Fruit fly (Drosophila melanogaster) whole organism, adult: ENCODE results near the gene Ube4A.

Experiments used
- CG11617 ChIP-seq: fragments of 200-800 bp; sonication (Bioruptor generic); optimal IDR thresholded peaks from 2 replicates; lab custom pipeline; 2017; ENCODE audit warnings: mild to moderate bottlenecking, missing biosample characterization, missing genetic modification reagents, missing genetic modification characterization
- CG12768 ChIP-seq: fragments of 200-800 bp; sonication (Bioruptor generic); optimal IDR thresholded peaks from 2 replicates; lab custom pipeline; 2017; ENCODE audit warnings: missing biosample characterization, missing genetic modification characterization, mild to moderate bottlenecking, moderate library complexity, missing genetic modification reagents
- CG14711 ChIP-seq: fragments of 200-800 bp; sonication (Bioruptor generic); optimal IDR thresholded peaks from 2 replicates; lab custom pipeline; 2018; ENCODE audit warnings: missing biosample characterization, mild to moderate bottlenecking, missing genetic modification characterization, moderate library complexity
- CG1620 ChIP-seq: fragments of 200-800 bp; sonication (Bioruptor generic); optimal IDR thresholded peaks from 2 replicates; lab custom pipeline; 2016; ENCODE audit warnings: missing biosample characterization, missing genetic modification characterization
- CG33017 ChIP-seq: fragments of 200-800 bp; sonication (Bioruptor generic); optimal IDR thresholded peaks from 2 replicates; lab custom pipeline; 2018; ENCODE audit warnings: missing biosample characterization, mild to moderate bottlenecking, missing genetic modification characterization, moderate library complexity
- CG5204 ChIP-seq: fragments of 200-800 bp; sonication (Bioruptor generic); optimal IDR thresholded peaks from 2 replicates; lab custom pipeline; 2016; ENCODE audit warnings: missing biosample characterization, missing genetic modification characterization
- CG7045 ChIP-seq: fragments of 200-800 bp; sonication (Bioruptor generic); optimal IDR thresholded peaks from 2 replicates; lab custom pipeline; 2017; ENCODE audit warnings: missing biosample characterization, mild to moderate bottlenecking, missing genetic modification characterization
- CG7101 ChIP-seq: fragments of 200-800 bp; sonication (Bioruptor generic); optimal IDR thresholded peaks from 2 replicates; lab custom pipeline; 2018; ENCODE audit warnings: missing biosample characterization, mild to moderate bottlenecking, missing genetic modification characterization, moderate library complexity
- Clk ChIP-seq: fragments of 200-800 bp; sonication (Bioruptor generic); optimal IDR thresholded peaks from 2 replicates; lab custom pipeline; 2017; ENCODE audit warnings: missing biosample characterization, missing genetic modification characterization
- Crg-1 ChIP-seq: fragments of 200-800 bp; sonication (Bioruptor generic); optimal IDR thresholded peaks from 2 replicates; lab custom pipeline; 2016; ENCODE audit warnings: missing biosample characterization, missing genetic modification characterization
- Hr96 ChIP-seq: fragments of 200-800 bp; sonication (Bioruptor generic); optimal IDR thresholded peaks from 2 replicates; lab custom pipeline; 2016; ENCODE audit warnings: missing biosample characterization, missing genetic modification characterization
- Mnt ChIP-seq: fragments of 200-800 bp; sonication (Bioruptor generic); optimal IDR thresholded peaks from 2 replicates; lab custom pipeline; 2016; ENCODE audit warnings: missing biosample characterization, mild to moderate bottlenecking, missing genetic modification characterization
- bab1 ChIP-seq: fragments of 200-800 bp; sonication (Bioruptor generic); optimal IDR thresholded peaks from 3 replicates; lab custom pipeline; 2019; ENCODE audit warnings: missing biosample characterization, mild to moderate bottlenecking, missing genetic modification characterization, moderate library complexity
- cic ChIP-seq: fragments of 200-800 bp; sonication (Bioruptor generic); optimal IDR thresholded peaks from 2 replicates; lab custom pipeline; 2017; ENCODE audit warnings: missing biosample characterization, mild to moderate bottlenecking, missing genetic modification characterization, moderate library complexity
- cnc ChIP-seq, 2 experiments: fragments of >200 bp; optimal IDR thresholded peaks; 2 replicates each; lab custom pipeline; 2017
- kay ChIP-seq: fragments of 200-800 bp; sonication (Bioruptor generic); peaks from one replicate; lab custom pipeline; 2016; ENCODE audit warnings: missing biosample characterization, missing genetic modification characterization, borderline replicate concordance
- ovo ChIP-seq: fragments of 200-800 bp; sonication (Bioruptor generic); optimal IDR thresholded peaks from 2 replicates; lab custom pipeline; 2016; ENCODE audit warnings: missing biosample characterization, missing genetic modification characterization
- pad ChIP-seq: fragments of 200-800 bp; sonication (Bioruptor generic); optimal IDR thresholded peaks from 3 replicates; lab custom pipeline; 2017; ENCODE audit warnings: missing biosample characterization, missing genetic modification characterization, mild to moderate bottlenecking, moderate library complexity, missing genetic modification reagents
- tj ChIP-seq: fragments of 200-800 bp; sonication (Bioruptor generic); optimal IDR thresholded peaks from 3 replicates; lab custom pipeline; 2017; ENCODE audit warnings: missing biosample characterization, mild to moderate bottlenecking, missing genetic modification characterization, moderate library complexity
- toe ChIP-seq: fragments of 200-800 bp; sonication (Bioruptor generic); optimal IDR thresholded peaks from 2 replicates; lab custom pipeline; 2016; ENCODE audit warnings: missing biosample characterization, missing genetic modification characterization

The Ube4A gene

DNA sequence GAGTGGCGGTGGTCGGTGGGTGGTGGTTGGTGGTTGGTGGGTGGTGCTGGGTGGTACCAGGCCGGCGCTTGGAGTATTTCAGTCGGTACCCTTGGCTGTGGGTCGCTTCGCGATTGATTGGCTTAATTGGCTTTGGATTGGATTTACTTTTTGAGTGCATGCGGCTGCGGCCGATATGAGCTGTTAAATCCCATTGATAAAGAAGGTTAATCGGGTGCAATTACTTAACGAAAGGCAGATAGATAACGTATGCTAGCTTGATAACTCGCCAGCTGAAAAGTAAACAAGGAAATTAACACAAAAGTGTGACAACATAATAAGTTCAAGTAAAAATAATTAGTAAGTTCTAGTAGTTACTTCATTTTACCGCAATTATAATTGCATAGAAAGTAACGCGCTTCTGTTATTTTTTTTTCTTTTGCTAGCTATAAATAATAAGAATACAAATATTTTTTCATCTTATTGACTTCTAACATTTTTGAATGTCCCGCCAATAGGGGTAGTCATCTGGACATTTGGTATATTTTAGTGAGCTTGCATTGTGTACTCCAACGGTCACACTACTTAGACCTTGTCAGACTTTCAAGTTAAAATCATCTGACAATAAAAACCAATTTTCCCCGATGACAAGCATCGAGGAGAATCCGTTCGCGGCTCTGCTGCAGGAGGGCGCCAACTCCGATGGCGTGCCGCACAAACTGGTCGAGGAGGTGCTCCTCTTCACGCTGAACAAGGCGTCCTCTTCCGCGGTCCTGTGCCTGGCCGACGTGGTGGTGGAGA lies at the start of gene Ube4A, which contains the start of gene CG31636:
TSS of gene Ube4A (plus strand) at position 549 of the 780 bp plus-strand sequence.
TSS of gene CG31636 (minus strand) at position 184 of the 780 bp plus-strand sequence.
- TF ChIP-seq bab1 (GFP tag; lab: Kevin White, UChicago) (no peak), tj (GFP tag; lab: Kevin White, UChicago) (no peak), cic (GFP tag; lab: Kevin White, UChicago) (peak; percentile 8), CG12768 (GFP tag; lab: Kevin White, UChicago) (no peak), CG33017 (tag; lab: Kevin White, UChicago) (no peak)

dm6 chr2L:6610683-6611373 lies 47.5 kb upstream of the Ube4A start, which contains the start of gene CG11050:
TSS of gene CG11050 (plus strand) at chr2L:6611011.
- TF ChIP-seq CG14711 (tag; lab: Kevin White, UChicago) (peak; percentile 28), Crg-1 (GFP tag; lab: Kevin White, UChicago) (peak; percentile 60), CG7045 (GFP tag; lab: Kevin White, UChicago) (peak; percentile 65), bab1 (GFP tag; lab: Kevin White, UChicago) (peak; percentile 90), kay (GFP tag; lab: Kevin White, UChicago) (peak; percentile 100), ovo (GFP tag; lab: Kevin White, UChicago) (peak; percentile 63), Hr96 (GFP tag; lab: Kevin White, UChicago) (peak; percentile 33), cic (GFP tag; lab: Kevin White, UChicago) (peak; percentile 66), Mnt (peak; percentile 77), toe (peak; percentile 10), pad (GFP tag; lab: Kevin White, UChicago) (peak; percentile 3), cnc (optimal IDR thresholded peaks at IDR 0.05; lab: Kevin White, UChicago) (no peak), CG7101 (tag; lab: Kevin White, UChicago) (peak; percentile 50), CG12768 (GFP tag; lab: Kevin White, UChicago) (no peak), CG1620 (GFP tag; lab: Kevin White, UChicago) (peak; percentile 68), CG11617 (peak; percentile 19), Clk (GFP tag; lab: Kevin White, UChicago) (peak; percentile 27), CG33017 (tag; lab: Kevin White, UChicago) (peak; percentile 6), tj (GFP tag; lab: Kevin White, UChicago) (peak; percentile 67), CG5204 (peak; percentile 13)

dm6 chr2L:6611374-6612005 lies 46.8 kb upstream of the Ube4A start:
- TF ChIP-seq Clk (GFP tag; lab: Kevin White, UChicago) (no peak), CG7101 (tag; lab: Kevin White, UChicago) (no peak), Crg-1 (GFP tag; lab: Kevin White, UChicago) (no peak), CG11617 (no peak), CG5204 (no peak), ovo (GFP tag; lab: Kevin White, UChicago) (peak; percentile 80)

- peak; percentile 100 for TF ChIP-seq CG7045 (GFP tag; lab: Kevin White, UChicago)
- TF ChIP-seq pad (GFP tag; lab: Kevin White, UChicago): peak; percentile 98
- peak; percentile 100 for TF ChIP-seq kay (GFP tag; lab: Kevin White, UChicago)
- peak; percentile 100 for TF ChIP-seq ovo (GFP tag; lab: Kevin White, UChicago)
- peak; percentile 100 for TF ChIP-seq Clk (GFP tag; lab: Kevin White, UChicago)
- peak in 1 of 2 experiments; percentile 42 for TF ChIP-seq cnc (optimal IDR thresholded peaks at IDR 0.05; lab: Kevin White, UChicago)
- TF ChIP-seq CG11617: peak; percentile 100
- peak; percentile 100 for TF ChIP-seq Crg-1 (GFP tag; lab: Kevin White, UChicago)
- TF ChIP-seq cic (GFP tag; lab: Kevin White, UChicago): peak; percentile 100
- TF ChIP-seq CG5204: peak; percentile 100
- TF ChIP-seq tj (GFP tag; lab: Kevin White, UChicago): peak; percentile 100
- peak; percentile 100 for TF ChIP-seq toe
- TF ChIP-seq CG7101 (tag; lab: Kevin White, UChicago): peak; percentile 100
- TF ChIP-seq CG33017 (tag; lab: Kevin White, UChicago): peak; percentile 100
- TF ChIP-seq Mnt: peak; percentile 100
- peak; percentile 100 for TF ChIP-seq Hr96 (GFP tag; lab: Kevin White, UChicago)
- TF ChIP-seq CG1620 (GFP tag; lab: Kevin White, UChicago): peak; percentile 100
- peak; percentile 100 for TF ChIP-seq CG14711 (tag; lab: Kevin White, UChicago)
- TF ChIP-seq bab1 (GFP tag; lab: Kevin White, UChicago): peak; percentile 100
- TF ChIP-seq CG12768 (GFP tag; lab: Kevin White, UChicago): peak; percentile 100
Measured at dm6 chr2L:6612477-6613004, 45.8 kb upstream of the Ube4A start.

- no peak for TF ChIP-seq CG5204
- TF ChIP-seq CG33017 (tag; lab: Kevin White, UChicago): no peak
- TF ChIP-seq CG1620 (GFP tag; lab: Kevin White, UChicago): no peak
- TF ChIP-seq Clk (GFP tag; lab: Kevin White, UChicago): no peak
Measured at dm6 chr2L:6613156-6613555, 45.2 kb upstream of the Ube4A start.
